Worm (Caenorhabditis elegans): ENCODE data around the gene nhr-27.

ce11 chrX:12854135-12854534 is 46.0 kb upstream of the nhr-27 start:
- TF ChIP-seq F55B11.4 (tag; optimal IDR thresholded peaks at IDR 0.05; ENCODE audit: borderline replicate concordance, insufficient read depth) (no peak), dox-1 (GFP tag; IDR thresholded peaks at IDR 0.05) (no peak), hrde-1 (tag; optimal IDR thresholded peaks at IDR 0.05; ENCODE audit: borderline replicate concordance) (no peak), ceh-79 (tag; optimal IDR thresholded peaks at IDR 0.05) (no peak)

All from whole organism, young adult.